Fruit fly (Drosophila melanogaster): ENCODE results near the gene CG16986.

CG16986 gene

DNA sequence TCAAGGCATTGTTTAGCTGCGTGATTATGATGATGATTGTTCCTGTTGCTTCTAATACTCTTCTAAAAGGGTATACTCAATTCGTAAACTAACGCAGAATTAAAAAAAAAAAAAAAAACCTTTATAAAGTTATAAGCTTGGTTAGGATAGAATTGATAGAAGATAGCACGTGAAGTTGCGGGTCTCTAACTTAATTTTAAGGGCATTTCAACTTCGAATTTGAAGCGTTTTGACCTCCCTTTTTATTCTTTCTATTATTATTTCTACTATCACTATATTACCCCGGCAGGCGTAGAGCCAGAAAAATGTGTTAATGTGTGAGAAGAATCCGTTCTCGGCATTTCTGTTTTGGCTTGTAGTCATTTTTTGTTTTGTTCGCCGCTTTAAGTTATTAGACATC, 21.4 kb upstream of the CG16986 start (continued):
- TF ChIP-seq CG14014 (GFP tag; IDR thresholded peaks at IDR 0.05), result peak; percentile 49; the same call in 1 of the 2 replicates
- TF ChIP-seq mam (GFP tag; optimal IDR thresholded peaks at IDR 0.05), result peak; percentile 62
- no peak for TF ChIP-seq CG12299 (tag; optimal IDR thresholded peaks at IDR 0.05)
- TF ChIP-seq HLH4C (GFP tag; IDR thresholded peaks at IDR 0.05; ENCODE audit: partially characterized antibody), result no peak
- TF ChIP-seq CG6854 (GFP tag; optimal IDR thresholded peaks at IDR 0.05), result no peak
- no peak for TF ChIP-seq Rx (GFP tag; IDR thresholded peaks at IDR 0.05)
- TF ChIP-seq CG34224 (GFP tag; IDR thresholded peaks at IDR 0.05; ENCODE audit: partially characterized antibody), result no peak
- peak; percentile 66 for TF ChIP-seq Sox100B (GFP tag; optimal IDR thresholded peaks at IDR 0.05)
- TF ChIP-seq CG32767 (GFP tag; IDR thresholded peaks at IDR 0.05), result peak; percentile 55; the same call in 1 of the 2 replicates
- peak; percentile 75 for TF ChIP-seq CG2120 (GFP tag; optimal IDR thresholded peaks at IDR 0.05)
- TF ChIP-seq Myb (GFP tag; optimal IDR thresholded peaks at IDR 0.05), result peak; percentile 25
- peak; percentile 63; the same call in 1 of the 2 replicates for TF ChIP-seq Rfx (GFP tag; IDR thresholded peaks at IDR 0.05)
- no peak for TF ChIP-seq CG8765 (GFP tag; IDR thresholded peaks at IDR 0.05)
- TF ChIP-seq Doc3 (GFP tag; IDR thresholded peaks at IDR 0.05; ENCODE audit: partially characterized antibody), result no peak
- TF ChIP-seq CG14050 (GFP tag; IDR thresholded peaks at IDR 0.05), result 0 out of 3 replicates have a peak, but pooled peaks have one; percentile 26
- TF ChIP-seq ranshi (GFP tag; IDR thresholded peaks at IDR 0.05), result peak; percentile 53; the same call in 1 of the 2 replicates
- no peak for TF ChIP-seq CG6765 (GFP tag; optimal IDR thresholded peaks at IDR 0.05)
- TF ChIP-seq Ada2b (GFP tag; IDR thresholded peaks at IDR 0.05), result peak; percentile 67
- peak; percentile 44 for TF ChIP-seq CG13775 (GFP tag; optimal IDR thresholded peaks at IDR 0.05)
- no peak for TF ChIP-seq CrebB (tag; optimal IDR thresholded peaks at IDR 0.05)
- no peak for TF ChIP-seq prd (optimal IDR thresholded peaks at IDR 0.05)
- peak; percentile 47; the same call in 2 of the 3 replicates for TF ChIP-seq prd (GFP tag; IDR thresholded peaks at IDR 0.05)
- peak; percentile 65 for TF ChIP-seq H2.0 (GFP tag; IDR thresholded peaks at IDR 0.05)
- no peak; the same call in 1 of the 2 replicates for TF ChIP-seq klu (GFP tag; IDR thresholded peaks at IDR 0.05)
- peak; percentile 62 for TF ChIP-seq CG2202 (tag; optimal IDR thresholded peaks at IDR 0.05)
- TF ChIP-seq Fer3 (tag; optimal IDR thresholded peaks at IDR 0.05), result peak; percentile 59
- TF ChIP-seq Dref (GFP tag; IDR thresholded peaks at IDR 0.05), result no peak
- peak; percentile 18 for TF ChIP-seq gcm (GFP tag; optimal IDR thresholded peaks at IDR 0.05)
- TF ChIP-seq CG4730 (GFP tag; IDR thresholded peaks at IDR 0.05), result 0 out of 2 replicates have a peak, but pooled peaks have one; percentile 34
- TF ChIP-seq fd3F (GFP tag; optimal IDR thresholded peaks at IDR 0.05), result peak; percentile 41
- TF ChIP-seq CG6791 (GFP tag; IDR thresholded peaks at IDR 0.05; ENCODE audit: partially characterized antibody), result no peak
- TF ChIP-seq CG12155 (GFP tag; optimal IDR thresholded peaks at IDR 0.05), result peak; percentile 61
- TF ChIP-seq NC2β (GFP tag; optimal IDR thresholded peaks at IDR 0.05), result peak; percentile 26
- TF ChIP-seq ttk (GFP tag; IDR thresholded peaks at IDR 0.05), result 0 out of 2 replicates have a peak, but pooled peaks have one; percentile 28
- TF ChIP-seq BEAF-32 (GFP tag; optimal IDR thresholded peaks at IDR 0.05), result no peak
- peak; percentile 77 for TF ChIP-seq phol (tag; optimal IDR thresholded peaks at IDR 0.05)
- no peak for TF ChIP-seq Hmx (GFP tag; optimal IDR thresholded peaks at IDR 0.05)
- TF ChIP-seq CG6654 (GFP tag; optimal IDR thresholded peaks at IDR 0.05), result peak; percentile 40
- TF ChIP-seq zen (tag; optimal IDR thresholded peaks at IDR 0.05), result peak; percentile 44
- TF ChIP-seq CG3065 (GFP tag; optimal IDR thresholded peaks at IDR 0.05), result no peak
- TF ChIP-seq Oli (tag; optimal IDR thresholded peaks at IDR 0.05), result peak; percentile 67
- peak; percentile 57 for TF ChIP-seq CG6254 (GFP tag; optimal IDR thresholded peaks at IDR 0.05)
- no peak for TF ChIP-seq Oaz (GFP tag; IDR thresholded peaks at IDR 0.05)
- no peak for TF ChIP-seq Kr (GFP tag; optimal IDR thresholded peaks at IDR 0.05)
- TF ChIP-seq CG17612 (GFP tag; IDR thresholded peaks at IDR 0.05), result no peak
- peak; percentile 65 for TF ChIP-seq az2 (GFP tag; optimal IDR thresholded peaks at IDR 0.05)
- peak; percentile 2 for TF ChIP-seq CG2116 (GFP tag; optimal IDR thresholded peaks at IDR 0.05)
- TF ChIP-seq CG17568 (GFP tag; optimal IDR thresholded peaks at IDR 0.05), result peak; percentile 49
- no peak for TF ChIP-seq vfl (GFP tag; optimal IDR thresholded peaks at IDR 0.05)
- TF ChIP-seq emc (GFP tag; optimal IDR thresholded peaks at IDR 0.05), result no peak
- TF ChIP-seq E2f2 (GFP tag; IDR thresholded peaks at IDR 0.05), result peak; percentile 32; the same call in 1 of the 2 replicates

All from whole organism, embryonic.